Fruit fly (Drosophila melanogaster) whole organism, embryonic: ENCODE data around the gene SmD2.

Source experiments
- Ada2b ChIP-seq: fragments of 200-800 bp; sonication (Bioruptor generic); IDR thresholded peaks from 2 replicates; pipeline ENCODE4 v1.3.6; 2022; ENCODE audit warnings: missing biosample characterization, missing genetic modification characterization
- Atf-2 ChIP-seq: fragments of 200-800 bp; sonication (Bioruptor generic); optimal IDR thresholded peaks from 2 replicates; lab custom pipeline; 2016; ENCODE audit warnings: missing biosample characterization, missing genetic modification characterization
- Atf6 ChIP-seq: fragments of 200-800 bp; sonication (Bioruptor generic); IDR thresholded peaks from 2 replicates; pipeline ENCODE4 v1.3.6; 2022; ENCODE audit warnings: missing biosample characterization, missing genetic modification characterization
- CG10979 ChIP-seq: fragments of 200-800 bp; sonication (Bioruptor generic); optimal IDR thresholded peaks from 2 replicates; lab custom pipeline; 2018; ENCODE audit warnings: missing biosample characterization, mild to moderate bottlenecking, missing genetic modification characterization, moderate library complexity
- CG11247 ChIP-seq: fragments of 200-800 bp; sonication (Bioruptor generic); IDR thresholded peaks from 2 replicates; pipeline ENCODE4 v1.3.6; 2022; ENCODE audit warnings: missing biosample characterization, missing genetic modification characterization
- CG12299 ChIP-seq: fragments of 200-800 bp; sonication (Bioruptor generic); optimal IDR thresholded peaks from 2 replicates; lab custom pipeline; 2018; ENCODE audit warnings: missing biosample characterization, mild to moderate bottlenecking, missing genetic modification characterization
- CG14710 ChIP-seq: fragments of 200-800 bp; sonication (Bioruptor generic); optimal IDR thresholded peaks from 3 replicates; lab custom pipeline; 2019; ENCODE audit warnings: missing biosample characterization, mild to moderate bottlenecking, missing genetic modification characterization, moderate library complexity
- CG17612 ChIP-seq: fragments of 200-800 bp; sonication (Bioruptor generic); IDR thresholded peaks from 2 replicates; pipeline ENCODE4 v1.3.6; 2022; ENCODE audit warnings: missing biosample characterization, missing genetic modification characterization
- CG1792 ChIP-seq: fragments of 200-800 bp; sonication (Bioruptor generic); optimal IDR thresholded peaks from 2 replicates; lab custom pipeline; 2016; ENCODE audit warnings: missing biosample characterization, missing genetic modification characterization
- CG2116 ChIP-seq: fragments of 200-800 bp; sonication (Bioruptor generic); optimal IDR thresholded peaks from 3 replicates; lab custom pipeline; 2018; ENCODE audit warnings: missing biosample characterization, mild to moderate bottlenecking, missing genetic modification characterization
- CG3726 ChIP-seq: fragments of 200-800 bp; sonication (Bioruptor generic); IDR thresholded peaks from 3 replicates; pipeline ENCODE4, ENCODE4 v1.3.6; 2022; ENCODE audit warnings: missing biosample characterization, missing genetic modification characterization
- CG4282 ChIP-seq: fragments of 200-800 bp; sonication (Bioruptor generic); optimal IDR thresholded peaks from 2 replicates; lab custom pipeline; 2016; ENCODE audit warnings: missing biosample characterization, missing genetic modification characterization
- CG4360 ChIP-seq: fragments of 200-800 bp; sonication (Bioruptor generic); IDR thresholded peaks from 2 replicates; pipeline ENCODE4 v1.3.6; 2022; ENCODE audit warnings: missing biosample characterization, missing genetic modification characterization
- CG4707 ChIP-seq: fragments of 200-800 bp; sonication (Bioruptor generic); optimal IDR thresholded peaks from 2 replicates; lab custom pipeline; 2018; ENCODE audit warnings: missing biosample characterization, mild to moderate bottlenecking, missing genetic modification characterization, moderate library complexity
- CG9876 ChIP-seq: fragments of 200-800 bp; sonication (Bioruptor generic); optimal IDR thresholded peaks from 2 replicates; lab custom pipeline; 2016; ENCODE audit warnings: missing biosample characterization, missing genetic modification characterization
- Dll ChIP-seq: fragments of 200-800 bp; sonication (Bioruptor generic); IDR thresholded peaks from 4 replicates; pipeline ENCODE4 v1.3.6; 2022; ENCODE audit warnings: missing biosample characterization, missing genetic modification characterization; ENCODE audit not compliant: partially characterized antibody
- Dp ChIP-seq: fragments of 200-800 bp; sonication (Bioruptor generic); optimal IDR thresholded peaks from 2 replicates; lab custom pipeline; 2018; ENCODE audit warnings: missing biosample characterization, mild to moderate bottlenecking, missing genetic modification characterization, moderate library complexity
- H2.0 ChIP-seq: fragments of 200-800 bp; sonication (Bioruptor generic); IDR thresholded peaks from 2 replicates; pipeline ENCODE4 v1.3.6; 2022; ENCODE audit warnings: missing biosample characterization, missing genetic modification characterization
- HLH4C ChIP-seq: fragments of 200-800 bp; sonication (Bioruptor generic); IDR thresholded peaks from 3 replicates; pipeline ENCODE4 v1.3.6; 2022; ENCODE audit warnings: missing biosample characterization, missing genetic modification characterization; ENCODE audit not compliant: partially characterized antibody
- HLHmδ ChIP-seq: fragments of 200-800 bp; sonication (Bioruptor generic); optimal IDR thresholded peaks from 2 replicates; lab custom pipeline; 2018; ENCODE audit warnings: missing biosample characterization, mild to moderate bottlenecking, missing genetic modification characterization, moderate library complexity
- MBD-R2 ChIP-seq: fragments of 200-800 bp; sonication (Bioruptor generic); IDR thresholded peaks from 2 replicates; pipeline ENCODE4 v1.3.6; 2022; ENCODE audit warnings: missing biosample characterization, missing genetic modification characterization
- Max ChIP-seq: fragments of 200-800 bp; sonication (Bioruptor generic); optimal IDR thresholded peaks from 2 replicates; lab custom pipeline; 2016; ENCODE audit warnings: missing biosample characterization, mild to moderate bottlenecking, missing genetic modification characterization
- Med ChIP-seq: fragments of 200-800 bp; sonication (Bioruptor generic); peaks from one replicate; lab custom pipeline; 2016; ENCODE audit warnings: missing biosample characterization, missing genetic modification characterization, mild to moderate bottlenecking, inconsistent platforms, moderate library complexity
- Myb ChIP-seq: fragments of 200-800 bp; sonication (Bioruptor generic); optimal IDR thresholded peaks from 2 replicates; lab custom pipeline; 2016; ENCODE audit warnings: missing biosample characterization, missing genetic modification characterization
- Nf-YB ChIP-seq: fragments of 200-800 bp; sonication (Bioruptor generic); optimal IDR thresholded peaks from 3 replicates; lab custom pipeline; 2019; ENCODE audit warnings: missing biosample characterization, mild to moderate bottlenecking, missing genetic modification characterization, moderate library complexity
- Sox102F ChIP-seq: fragments of 200-800 bp; sonication (Bioruptor generic); optimal IDR thresholded peaks from 2 replicates; lab custom pipeline; 2018; ENCODE audit warnings: missing biosample characterization, mild to moderate bottlenecking, missing genetic modification characterization, moderate library complexity
- Ssrp ChIP-seq: fragments of 200-800 bp; sonication (Bioruptor generic); optimal IDR thresholded peaks from 2 replicates; lab custom pipeline; 2018; ENCODE audit warnings: missing biosample characterization, mild to moderate bottlenecking, missing genetic modification characterization, moderate library complexity
- aop ChIP-seq: fragments of 200-800 bp; sonication (Bioruptor generic); IDR thresholded peaks from 2 replicates; pipeline ENCODE4 v1.3.6; 2022; ENCODE audit warnings: missing biosample characterization, missing genetic modification characterization
- ash1 ChIP-seq: fragments of 200-800 bp; sonication (Bioruptor generic); optimal IDR thresholded peaks from 2 replicates; lab custom pipeline; 2018; ENCODE audit warnings: missing biosample characterization, mild to moderate bottlenecking, missing genetic modification characterization
- bbx ChIP-seq: fragments of 200-800 bp; sonication (Bioruptor generic); IDR thresholded peaks from 2 replicates; pipeline ENCODE4 v1.3.6; 2022; ENCODE audit warnings: missing biosample characterization, missing genetic modification characterization; ENCODE audit not compliant: partially characterized antibody
- hbn ChIP-seq: fragments of 200-800 bp; sonication (Bioruptor generic); IDR thresholded peaks from 2 replicates; pipeline ENCODE4 v1.3.6; 2022; ENCODE audit warnings: missing biosample characterization, missing genetic modification characterization; ENCODE audit not compliant: partially characterized antibody
- inv ChIP-seq: fragments of 200-800 bp; sonication (Bioruptor generic); IDR thresholded peaks from 2 replicates; pipeline ENCODE4 v1.3.6; 2022; ENCODE audit warnings: missing biosample characterization, missing genetic modification characterization; ENCODE audit not compliant: partially characterized antibody
- kni ChIP-seq: fragments of 200-800 bp; sonication (Bioruptor generic); optimal IDR thresholded peaks from 3 replicates; lab custom pipeline; 2017; ENCODE audit warnings: mild to moderate bottlenecking, missing biosample characterization, missing genetic modification reagents, missing genetic modification characterization
- lilli ChIP-seq: fragments of 200-800 bp; sonication (Bioruptor generic); optimal IDR thresholded peaks from 3 replicates; lab custom pipeline; 2016; ENCODE audit warnings: missing biosample characterization, missing genetic modification characterization
- nmo ChIP-seq: fragments of 200-800 bp; sonication (Bioruptor generic); optimal IDR thresholded peaks from 2 replicates; lab custom pipeline; 2018; ENCODE audit warnings: missing biosample characterization, mild to moderate bottlenecking, missing genetic modification characterization, moderate library complexity
- otp ChIP-seq: fragments of 200-800 bp; sonication (Bioruptor generic); IDR thresholded peaks from 3 replicates; pipeline ENCODE4, ENCODE4 v1.3.6; 2022; ENCODE audit warnings: missing biosample characterization, missing genetic modification characterization
- pfk ChIP-seq: fragments of 200-800 bp; sonication (Bioruptor generic); optimal IDR thresholded peaks from 2 replicates; lab custom pipeline; 2018; ENCODE audit warnings: missing biosample characterization, mild to moderate bottlenecking, missing genetic modification characterization, moderate library complexity
- pros ChIP-seq: fragments of 200-800 bp; sonication (Bioruptor generic); optimal IDR thresholded peaks from 3 replicates; lab custom pipeline; 2019; ENCODE audit warnings: missing biosample characterization, mild to moderate bottlenecking, missing genetic modification characterization, moderate library complexity
- pzg ChIP-seq: fragments of 200-800 bp; sonication (Bioruptor generic); optimal IDR thresholded peaks from 3 replicates; lab custom pipeline; 2018; ENCODE audit warnings: missing biosample characterization, mild to moderate bottlenecking, missing genetic modification characterization, moderate library complexity
- row ChIP-seq: fragments of 200-800 bp; sonication (Bioruptor generic); IDR thresholded peaks from 3 replicates; pipeline ENCODE4 v1.3.6; 2022; ENCODE audit warnings: missing biosample characterization, missing genetic modification characterization
- seq ChIP-seq: fragments of 200-800 bp; sonication (Bioruptor generic); IDR thresholded peaks from 2 replicates; pipeline ENCODE4 v1.3.6; 2022; ENCODE audit warnings: missing biosample characterization, missing genetic modification characterization
- sisA ChIP-seq: fragments of 200-800 bp; sonication (Bioruptor generic); IDR thresholded peaks from 2 replicates; pipeline ENCODE4 v1.3.6; 2022; ENCODE audit warnings: missing biosample characterization, missing genetic modification characterization
- sna ChIP-seq: fragments of 200-800 bp; sonication (Bioruptor generic); IDR thresholded peaks from 2 replicates; pipeline ENCODE4 v1.3.6; 2022; ENCODE audit warnings: missing biosample characterization, missing genetic modification characterization; ENCODE audit not compliant: partially characterized antibody
- ssp ChIP-seq: fragments of 200-800 bp; sonication (Bioruptor generic); IDR thresholded peaks from 2 replicates; pipeline ENCODE4 v1.3.6; 2022; ENCODE audit warnings: missing biosample characterization, missing genetic modification characterization
- tgo ChIP-seq: fragments of 200-800 bp; sonication (Bioruptor generic); IDR thresholded peaks from 3 replicates; pipeline ENCODE4 v1.3.6; 2022; ENCODE audit warnings: missing biosample characterization, missing genetic modification characterization
- tna ChIP-seq: fragments of 200-800 bp; sonication (Bioruptor generic); IDR thresholded peaks from 2 replicates; pipeline ENCODE4 v1.3.6; 2022; ENCODE audit warnings: missing biosample characterization, missing genetic modification characterization; ENCODE audit not compliant: partially characterized antibody
- ttk ChIP-seq: fragments of 200-800 bp; sonication (Bioruptor generic); IDR thresholded peaks from 2 replicates; pipeline ENCODE4 v2.1.2; 2022; ENCODE audit warnings: missing biosample characterization, missing genetic modification characterization
- tup ChIP-seq: fragments of 200-800 bp; sonication (Bioruptor generic); optimal IDR thresholded peaks from 2 replicates; lab custom pipeline; 2016; ENCODE audit warnings: missing biosample characterization, mild to moderate bottlenecking, missing genetic modification characterization, moderate library complexity
- vnd ChIP-seq: fragments of 200-800 bp; sonication (Bioruptor generic); IDR thresholded peaks from 3 replicates; pipeline ENCODE4 v1.3.6; 2022; ENCODE audit warnings: missing biosample characterization, missing genetic modification characterization; ENCODE audit not compliant: partially characterized antibody
- zen ChIP-seq: fragments of 200-800 bp; sonication (Bioruptor generic); optimal IDR thresholded peaks from 3 replicates; lab custom pipeline; 2018; ENCODE audit warnings: missing biosample characterization, mild to moderate bottlenecking, missing genetic modification characterization, moderate library complexity
- zfh2 ChIP-seq: fragments of 200-800 bp; sonication (Bioruptor generic); optimal IDR thresholded peaks from 2 replicates; lab custom pipeline; 2016; ENCODE audit warnings: missing biosample characterization, missing genetic modification characterization

Gene SmD2

dm6 chr3R:6380129-6380528 lies 34.4 kb upstream of the SmD2 start, which contains the start of the genes CG1024 and TfIIFalpha (continued):
- TF ChIP-seq hbn, result peak; percentile 91
- TF ChIP-seq lilli, result peak; percentile 20
- TF ChIP-seq zfh2, result no peak
- TF ChIP-seq nmo, result peak; percentile 40
- TF ChIP-seq kni (GFP tag; lab: Kevin White, UChicago), result no peak
- peak; percentile 84 for TF ChIP-seq vnd (GFP tag; lab: Robert Waterston, UW)
- no peak for TF ChIP-seq CG1792
- TF ChIP-seq CG3726 (GFP tag; lab: Robert Waterston, UW), result no peak
- TF ChIP-seq seq (GFP tag; lab: Robert Waterston, UW), result no peak
- no peak for TF ChIP-seq pfk (GFP tag; lab: Kevin White, UChicago)
- peak; percentile 49 for TF ChIP-seq Med (GFP tag; lab: Kevin White, UChicago)
- TF ChIP-seq sna, result peak; percentile 90
- TF ChIP-seq sisA (GFP tag; lab: Robert Waterston, UW), result no peak
- TF ChIP-seq tgo (GFP tag; lab: Robert Waterston, UW), result no peak
- TF ChIP-seq HLH4C (GFP tag; lab: Robert Waterston, UW), result peak; percentile 97
- peak; percentile 53 for TF ChIP-seq CG14710 (tag; lab: Kevin White, UChicago)
- TF ChIP-seq Sox102F, result no peak
- TF ChIP-seq Nf-YB (GFP tag; lab: Kevin White, UChicago), result no peak
- 0 out of 2 replicates have a peak, but pooled peaks have one; percentile 9 for TF ChIP-seq Atf6 (GFP tag; lab: Robert Waterston, UW)
- TF ChIP-seq otp, result no peak
- TF ChIP-seq Ssrp (tag; lab: Kevin White, UChicago), result no peak
- TF ChIP-seq Myb (GFP tag; lab: Kevin White, UChicago), result peak; percentile 39
- TF ChIP-seq Atf-2, result no peak
- TF ChIP-seq tna, result peak; percentile 89
- peak; percentile 7 for TF ChIP-seq Max (GFP tag; lab: Kevin White, UChicago)
- TF ChIP-seq aop (GFP tag; lab: Robert Waterston, UW), result no peak
- TF ChIP-seq ssp (GFP tag; lab: Robert Waterston, UW), result no peak
- no peak for TF ChIP-seq ttk
- no peak for TF ChIP-seq CG4360 (GFP tag; lab: Robert Waterston, UW)
- TF ChIP-seq pzg (GFP tag; lab: Kevin White, UChicago), result peak; percentile 52
- peak; percentile 55 for TF ChIP-seq Dp (GFP tag; lab: Kevin White, UChicago)
- TF ChIP-seq ash1 (GFP tag; lab: Kevin White, UChicago), result no peak
- peak; percentile 90 for TF ChIP-seq CG2116 (GFP tag; lab: Kevin White, UChicago)
- peak; percentile 4 for TF ChIP-seq CG10979 (tag; lab: Kevin White, UChicago)
- TF ChIP-seq Dll (GFP tag; lab: Robert Waterston, UW), result peak; percentile 95
- TF ChIP-seq CG12299 (tag; lab: Kevin White, UChicago), result no peak
- no peak for TF ChIP-seq CG11247 (GFP tag; lab: Robert Waterston, UW)
- TF ChIP-seq tup, result no peak
- TF ChIP-seq MBD-R2 (GFP tag; lab: Robert Waterston, UW), result peak; percentile 73
- TF ChIP-seq CG4707 (GFP tag; lab: Kevin White, UChicago), result no peak
- TF ChIP-seq Ada2b (GFP tag; lab: Robert Waterston, UW), result no peak
- TF ChIP-seq bbx (GFP tag; lab: Robert Waterston, UW), result peak; percentile 77
- no peak for TF ChIP-seq H2.0
- no peak for TF ChIP-seq CG4282 (GFP tag; lab: Kevin White, UChicago)
- TF ChIP-seq zen, result no peak
- TF ChIP-seq inv, result peak; percentile 84
- TF ChIP-seq pros, result no peak
- no peak for TF ChIP-seq HLHmδ (GFP tag; lab: Kevin White, UChicago)
- TF ChIP-seq CG9876 (GFP tag; lab: Kevin White, UChicago), result no peak
- TF ChIP-seq CG17612 (GFP tag; lab: Robert Waterston, UW), result no peak
- TF ChIP-seq row, result peak; percentile 72
